ENCODE assay signal across 1 fruit fly cellular context in the genomic region with DNA sequence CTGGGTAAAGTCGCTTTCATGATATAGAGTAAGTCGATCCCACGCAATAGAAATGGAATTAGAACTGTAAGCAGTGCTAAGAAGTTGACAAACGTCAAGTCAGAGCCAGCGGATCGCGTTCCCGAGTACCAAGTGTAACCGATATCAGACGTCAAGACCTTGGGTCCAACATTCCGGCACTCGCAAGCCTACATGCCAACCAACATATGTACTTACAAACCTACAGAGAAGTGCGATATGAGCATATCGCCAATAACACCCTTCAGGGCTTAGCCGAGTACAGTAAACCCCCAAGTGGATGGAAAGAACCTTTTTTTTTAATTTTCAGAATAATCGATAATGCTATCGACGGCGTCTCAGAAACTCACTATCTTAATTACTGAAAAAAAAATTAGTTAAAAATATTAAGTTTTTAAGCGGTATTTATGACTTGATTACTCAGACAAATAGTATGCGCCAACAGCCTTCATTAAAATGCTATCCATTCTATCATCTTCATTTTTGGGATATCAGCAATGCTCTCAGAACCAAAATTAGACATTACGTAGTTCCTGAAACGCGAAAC.
TF ChIP-seq lines count a peak whose summit lies in the region.

No protein-coding gene starts in this region.

TF ChIP-seq in whole organism, embryonic, 481 proteins besides CTCF, POLR2A, EP300 and RAD21 (continued from another document and continues in another):
- TF ChIP-seq rib (GFP tag; IDR thresholded peaks at IDR 0.05; lab: Robert Waterston, UW) (peak; percentile 61), CG15011 (GFP tag; optimal IDR thresholded peaks at IDR 0.05; lab: Kevin White, UChicago) (peak; percentile 31), al (GFP tag; IDR thresholded peaks at IDR 0.05; lab: Robert Waterston, UW) (peak; percentile 62), dmrt99B (tag; optimal IDR thresholded peaks at IDR 0.05; lab: Kevin White, UChicago) (peak; percentile 60), CG30403 (GFP tag; optimal IDR thresholded peaks at IDR 0.05; lab: Kevin White, UChicago) (peak; percentile 50), mam (GFP tag; optimal IDR thresholded peaks at IDR 0.05; lab: Kevin White, UChicago) (peak; percentile 50), CG2678 (tag; optimal IDR thresholded peaks at IDR 0.05; lab: Kevin White, UChicago) (peak; percentile 78), CG2120 (GFP tag; optimal IDR thresholded peaks at IDR 0.05; lab: Kevin White, UChicago) (peak; percentile 86), Bteb2 (GFP tag; optimal IDR thresholded peaks at IDR 0.05; lab: Kevin White, UChicago) (peak; percentile 38), Dad (GFP tag; optimal IDR thresholded peaks at IDR 0.05; lab: Kevin White, UChicago) (peak; percentile 12), CG3281 (GFP tag; optimal IDR thresholded peaks at IDR 0.05; lab: Kevin White, UChicago) (peak; percentile 74), Lim3 (GFP tag; IDR thresholded peaks at IDR 0.05; lab: Robert Waterston, UW) (0 out of 2 replicates have a peak, but pooled peaks have one; percentile 18), org-1 (GFP tag; optimal IDR thresholded peaks at IDR 0.05; lab: Kevin White, UChicago) (no peak), CG7357 (GFP tag; IDR thresholded peaks at IDR 0.05; lab: Robert Waterston, UW) (peak; percentile 54; the same call in 1 of the 3 replicates), CG14014 (GFP tag; IDR thresholded peaks at IDR 0.05; lab: Robert Waterston, UW) (peak; percentile 78), luna (GFP tag; optimal IDR thresholded peaks at IDR 0.05; lab: Kevin White, UChicago) (no peak), Ada2b (GFP tag; IDR thresholded peaks at IDR 0.05; lab: Robert Waterston, UW) (peak; percentile 53), Ptx1 (GFP tag; IDR thresholded peaks at IDR 0.05; lab: Robert Waterston, UW) (peak; percentile 72), so (GFP tag; IDR thresholded peaks at IDR 0.05; lab: Robert Waterston, UW) (0 out of 3 replicates have a peak, but pooled peaks have one; percentile 46), vnd (GFP tag; IDR thresholded peaks at IDR 0.05; lab: Robert Waterston, UW; ENCODE audit: partially characterized antibody) (no peak), CG12104 (GFP tag; optimal IDR thresholded peaks at IDR 0.05; lab: Kevin White, UChicago) (peak; percentile 50), Ets65A (GFP tag; lab: Kevin White, UChicago) (peak; percentile 80), CG33213 (GFP tag; optimal IDR thresholded peaks at IDR 0.05; lab: Kevin White, UChicago) (no peak), CG16813 (GFP tag; IDR thresholded peaks at IDR 0.05; lab: Robert Waterston, UW; ENCODE audit: partially characterized antibody) (no peak), Optix (GFP tag; IDR thresholded peaks at IDR 0.05; lab: Robert Waterston, UW) (no peak), D19B (GFP tag; optimal IDR thresholded peaks at IDR 0.05; lab: Kevin White, UChicago) (no peak), Taf1 (GFP tag; IDR thresholded peaks at IDR 0.05; lab: Robert Waterston, UW) (peak; percentile 31; the same call in 1 of the 2 replicates), chif (GFP tag; optimal IDR thresholded peaks at IDR 0.05; lab: Kevin White, UChicago) (peak in 1 of 2 experiments; percentile 36), Elba2 (GFP tag; optimal IDR thresholded peaks at IDR 0.05; lab: Kevin White, UChicago) (no peak), stc (GFP tag; IDR thresholded peaks at IDR 0.05; lab: Robert Waterston, UW) (no peak), CG13296 (GFP tag; optimal IDR thresholded peaks at IDR 0.05; lab: Kevin White, UChicago) (peak; percentile 71), Hr39 (optimal IDR thresholded peaks at IDR 0.05; lab: Kevin White, UChicago) (no peak), bowl (GFP tag; IDR thresholded peaks at IDR 0.05; lab: Robert Waterston, UW) (0 out of 2 replicates have a peak, but pooled peaks have one; percentile 9), H2.0 (GFP tag; IDR thresholded peaks at IDR 0.05; lab: Robert Waterston, UW) (peak; percentile 18; the same call in 1 of the 2 replicates), Spps (tag; optimal IDR thresholded peaks at IDR 0.05; lab: Kevin White, UChicago) (no peak), CG17568 (GFP tag; optimal IDR thresholded peaks at IDR 0.05; lab: Kevin White, UChicago) (no peak), CG31224 (GFP tag; IDR thresholded peaks at IDR 0.05; lab: Robert Waterston, UW) (peak; percentile 45), CG6654 (GFP tag; optimal IDR thresholded peaks at IDR 0.05; lab: Kevin White, UChicago) (no peak), jumu (GFP tag; optimal IDR thresholded peaks at IDR 0.05; lab: Kevin White, UChicago) (peak; percentile 2), CG17829 (tag; optimal IDR thresholded peaks at IDR 0.05; lab: Kevin White, UChicago) (no peak), CG13123 (GFP tag; optimal IDR thresholded peaks at IDR 0.05; lab: Kevin White, UChicago) (no peak), CG5245 (GFP tag; optimal IDR thresholded peaks at IDR 0.05; lab: Kevin White, UChicago) (no peak), HLH54F (GFP tag; optimal IDR thresholded peaks at IDR 0.05; lab: Kevin White, UChicago) (peak; percentile 40), Sry-δ (GFP tag; optimal IDR thresholded peaks at IDR 0.05; lab: Kevin White, UChicago) (peak; percentile 6), fd64A (GFP tag; optimal IDR thresholded peaks at IDR 0.05; lab: Kevin White, UChicago) (no peak), tio (GFP tag; optimal IDR thresholded peaks at IDR 0.05; lab: Kevin White, UChicago) (peak; percentile 1), sob (GFP tag; IDR thresholded peaks at IDR 0.05; lab: Robert Waterston, UW) (peak; percentile 58), CG12391 (tag; optimal IDR thresholded peaks at IDR 0.05; lab: Kevin White, UChicago) (peak; percentile 49), CG4617 (GFP tag; optimal IDR thresholded peaks at IDR 0.05; lab: Kevin White, UChicago; ENCODE audit: borderline replicate concordance) (no peak), seq (GFP tag; IDR thresholded peaks at IDR 0.05; lab: Robert Waterston, UW) (peak; percentile 43; the same call in 1 of the 2 replicates), Nf-YB (GFP tag; optimal IDR thresholded peaks at IDR 0.05; lab: Kevin White, UChicago) (no peak), CG34422 (GFP tag; IDR thresholded peaks at IDR 0.05; lab: Robert Waterston, UW) (peak; percentile 71), CG9727 (GFP tag; optimal IDR thresholded peaks at IDR 0.05; lab: Kevin White, UChicago) (peak; percentile 41), unpg (GFP tag; optimal IDR thresholded peaks at IDR 0.05; lab: Kevin White, UChicago) (peak; percentile 57), prd (optimal IDR thresholded peaks at IDR 0.05; lab: Kevin White, UChicago) (no peak), prd (GFP tag; IDR thresholded peaks at IDR 0.05; lab: Robert Waterston, UW) (peak; percentile 44; the same call in 2 of the 3 replicates), Doc2 (GFP tag; IDR thresholded peaks at IDR 0.05; lab: Robert Waterston, UW) (no peak), ERR (GFP tag; optimal IDR thresholded peaks at IDR 0.05; lab: Kevin White, UChicago) (peak; percentile 14), Sox102F (GFP tag; optimal IDR thresholded peaks at IDR 0.05; lab: Kevin White, UChicago) (peak; percentile 57), CG6791 (GFP tag; IDR thresholded peaks at IDR 0.05; lab: Robert Waterston, UW; ENCODE audit: partially characterized antibody) (no peak), zfh1 (GFP tag; IDR thresholded peaks at IDR 0.05; lab: Robert Waterston, UW) (peak; percentile 62; the same call in 1 of the 3 replicates), D19A (tag; optimal IDR thresholded peaks at IDR 0.05; lab: Kevin White, UChicago) (no peak), ci (GFP tag; IDR thresholded peaks at IDR 0.05; lab: Robert Waterston, UW) (peak; percentile 74), HLHmδ (GFP tag; optimal IDR thresholded peaks at IDR 0.05; lab: Kevin White, UChicago) (no peak), bigmax (GFP tag; optimal IDR thresholded peaks at IDR 0.05; lab: Kevin White, UChicago) (no peak), Awh (GFP tag; IDR thresholded peaks at IDR 0.05; lab: Robert Waterston, UW) (peak; percentile 50; the same call in 1 of the 2 replicates), pan (optimal IDR thresholded peaks at IDR 0.05; lab: Kevin White, UChicago) (no peak), pan (GFP tag; optimal IDR thresholded peaks at IDR 0.05 in 1 of 2, IDR thresholded peaks at IDR 0.05 in 1 of 2) (peak in 1 of 2 experiments; percentile 71), Dp (GFP tag; optimal IDR thresholded peaks at IDR 0.05; lab: Kevin White, UChicago) (no peak), CG8388 (GFP tag; optimal IDR thresholded peaks at IDR 0.05; lab: Kevin White, UChicago) (peak; percentile 17), crc (GFP tag; optimal IDR thresholded peaks at IDR 0.05; lab: Kevin White, UChicago) (peak; percentile 12), CG11695 (GFP tag; IDR thresholded peaks at IDR 0.05; lab: Robert Waterston, UW) (peak; percentile 70; the same call in 2 of the 3 replicates), unc-4 (GFP tag; IDR thresholded peaks at IDR 0.05; lab: Robert Waterston, UW; ENCODE audit: partially characterized antibody) (no peak), knrl (GFP tag; IDR thresholded peaks at IDR 0.05; lab: Robert Waterston, UW; ENCODE audit: partially characterized antibody) (no peak), Ssrp (tag; optimal IDR thresholded peaks at IDR 0.05; lab: Kevin White, UChicago) (no peak), peb (GFP tag; IDR thresholded peaks at IDR 0.05; lab: Robert Waterston, UW) (no peak), CG4424 (GFP tag; optimal IDR thresholded peaks at IDR 0.05; lab: Kevin White, UChicago) (peak; percentile 14), zfh2 (GFP tag; optimal IDR thresholded peaks at IDR 0.05; lab: Kevin White, UChicago) (peak; percentile 68), Fer3 (tag; optimal IDR thresholded peaks at IDR 0.05; lab: Kevin White, UChicago) (peak; percentile 63), tll (GFP tag; optimal IDR thresholded peaks at IDR 0.05; lab: Kevin White, UChicago) (no peak), eyg (GFP tag; optimal IDR thresholded peaks at IDR 0.05; lab: Kevin White, UChicago) (no peak), CG10274 (GFP tag; optimal IDR thresholded peaks at IDR 0.05; lab: Kevin White, UChicago) (no peak), oc (tag; optimal IDR thresholded peaks at IDR 0.05; lab: Kevin White, UChicago) (no peak), TFAM (GFP tag; optimal IDR thresholded peaks at IDR 0.05; lab: Kevin White, UChicago) (no peak), CG8478 (optimal IDR thresholded peaks at IDR 0.05; lab: Kevin White, UChicago) (no peak), CG17359 (tag; optimal IDR thresholded peaks at IDR 0.05; lab: Kevin White, UChicago) (peak; percentile 50), CG10565 (GFP tag; optimal IDR thresholded peaks at IDR 0.05; lab: Kevin White, UChicago) (no peak), stwl (tag; optimal IDR thresholded peaks at IDR 0.05; lab: Kevin White, UChicago) (no peak), hb (GFP tag; IDR thresholded peaks at IDR 0.05; lab: Robert Waterston, UW; ENCODE audit: partially characterized antibody) (no peak), CG12942 (GFP tag; optimal IDR thresholded peaks at IDR 0.05; lab: Kevin White, UChicago) (peak; percentile 29), CG12659 (GFP tag; optimal IDR thresholded peaks at IDR 0.05; lab: Kevin White, UChicago) (peak; percentile 58), CG11696 (GFP tag; IDR thresholded peaks at IDR 0.05; lab: Robert Waterston, UW) (no peak), lola (GFP tag; optimal IDR thresholded peaks at IDR 0.05; lab: Kevin White, UChicago) (no peak), ssp (GFP tag; IDR thresholded peaks at IDR 0.05; lab: Robert Waterston, UW) (peak; percentile 36), CG18619 (GFP tag; optimal IDR thresholded peaks at IDR 0.05; lab: Kevin White, UChicago) (peak; percentile 6), slou (GFP tag; optimal IDR thresholded peaks at IDR 0.05; lab: Kevin White, UChicago) (peak; percentile 11), CG9876 (GFP tag; optimal IDR thresholded peaks at IDR 0.05; lab: Kevin White, UChicago) (no peak), CrebB (tag; optimal IDR thresholded peaks at IDR 0.05; lab: Kevin White, UChicago) (no peak), BEAF-32 (GFP tag; optimal IDR thresholded peaks at IDR 0.05; lab: Kevin White, UChicago) (no peak), CG3726 (GFP tag; IDR thresholded peaks at IDR 0.05; lab: Robert Waterston, UW) (no peak), Opbp (GFP tag; IDR thresholded peaks at IDR 0.05; lab: Robert Waterston, UW; ENCODE audit: partially characterized antibody) (no peak), sna (GFP tag; IDR thresholded peaks at IDR 0.05; lab: Robert Waterston, UW; ENCODE audit: partially characterized antibody) (no peak), CG9215 (GFP tag; IDR thresholded peaks at IDR 0.05; lab: Robert Waterston, UW) (peak; percentile 59; the same call in 1 of the 2 replicates), CG17802 (tag; optimal IDR thresholded peaks at IDR 0.05; lab: Kevin White, UChicago) (no peak), CkIIα-i1 (GFP tag; IDR thresholded peaks at IDR 0.05; lab: Robert Waterston, UW) (no peak), sug (tag; optimal IDR thresholded peaks at IDR 0.05; lab: Kevin White, UChicago) (peak; percentile 48), her (GFP tag; optimal IDR thresholded peaks at IDR 0.05; lab: Kevin White, UChicago) (no peak), ken (GFP tag; IDR thresholded peaks at IDR 0.05; lab: Robert Waterston, UW) (peak; percentile 66; the same call in 2 of the 3 replicates), Xbp1 (GFP tag; optimal IDR thresholded peaks at IDR 0.05; lab: Kevin White, UChicago) (peak; percentile 52), nerfin-2 (GFP tag; IDR thresholded peaks at IDR 0.05; lab: Robert Waterston, UW; ENCODE audit: partially characterized antibody) (no peak), CG12769 (tag; optimal IDR thresholded peaks at IDR 0.05; lab: Kevin White, UChicago) (peak; percentile 24), gfzf (GFP tag; optimal IDR thresholded peaks at IDR 0.05; lab: Kevin White, UChicago) (no peak), CG7928 (GFP tag; optimal IDR thresholded peaks at IDR 0.05; lab: Kevin White, UChicago) (no peak), CG18764 (GFP tag; optimal IDR thresholded peaks at IDR 0.05; lab: Kevin White, UChicago) (no peak), Aef1 (GFP tag; IDR thresholded peaks at IDR 0.05; lab: Robert Waterston, UW) (peak; percentile 60), az2 (GFP tag; optimal IDR thresholded peaks at IDR 0.05; lab: Kevin White, UChicago) (peak; percentile 12), CG10959 (GFP tag; IDR thresholded peaks at IDR 0.05; lab: Robert Waterston, UW) (no peak), CG1647 (GFP tag; optimal IDR thresholded peaks at IDR 0.05; lab: Kevin White, UChicago) (peak; percentile 42), CG6813 (GFP tag; optimal IDR thresholded peaks at IDR 0.05; lab: Kevin White, UChicago) (peak; percentile 31), mld (GFP tag; IDR thresholded peaks at IDR 0.05; lab: Robert Waterston, UW; ENCODE audit: partially characterized antibody) (no peak), fd96Cb (tag; optimal IDR thresholded peaks at IDR 0.05; lab: Kevin White, UChicago) (peak; percentile 14), CG14667 (GFP tag; IDR thresholded peaks at IDR 0.05; lab: Robert Waterston, UW) (peak; percentile 49; the same call in 1 of the 2 replicates), Camta (GFP tag; optimal IDR thresholded peaks at IDR 0.05; lab: Kevin White, UChicago) (peak; percentile 24)
